Worm (Caenorhabditis elegans) whole organism, L2 larva: ENCODE results near the gene sng-1.

Experiments used
- F13H6.1 ChIP-seq: sonication (generic microtip); optimal IDR thresholded peaks from 2 replicates; lab custom pipeline; 2016; ENCODE audit warnings: missing genetic modification characterization, missing compliant biosample characterization
- ama-1 ChIP-seq: fragments of 150-350 bp; optimal IDR thresholded peaks from 2 replicates; lab custom pipeline; 2018; ENCODE audit warnings: inconsistent platforms
- ceh-82 ChIP-seq: fragments of 150-350 bp; optimal IDR thresholded peaks from 2 replicates; lab custom pipeline; 2014; ENCODE audit warnings: missing biosample characterization, missing genetic modification characterization
- nhr-12 ChIP-seq: fragments of 150-350 bp; optimal IDR thresholded peaks from 2 replicates; lab custom pipeline; 2014; ENCODE audit warnings: missing biosample characterization, missing genetic modification characterization
- nhr-23 ChIP-seq: fragments of 150-350 bp; optimal IDR thresholded peaks from 2 replicates; lab custom pipeline; 2014; ENCODE audit warnings: missing biosample characterization, missing genetic modification reagents, missing genetic modification characterization
- nhr-25 ChIP-seq: fragments of 150-350 bp; sonication (generic microtip); optimal IDR thresholded peaks from 3 replicates; lab custom pipeline; 2014; ENCODE audit warnings: missing biosample characterization, missing genetic modification characterization
- nhr-77 ChIP-seq: fragments of 150-350 bp; optimal IDR thresholded peaks from 2 replicates; lab custom pipeline; 2014; ENCODE audit warnings: missing biosample characterization, missing genetic modification characterization
- skn-1 ChIP-seq: sonication (generic microtip); optimal IDR thresholded peaks from 2 replicates; lab custom pipeline; 2017; ENCODE audit warnings: missing biosample characterization, missing genetic modification characterization
- snpc-4 ChIP-seq: fragments of 150-350 bp; optimal IDR thresholded peaks from 2 replicates; lab custom pipeline; 2014; ENCODE audit warnings: missing biosample characterization, missing genetic modification characterization
- unc-55 ChIP-seq: fragments of 150-350 bp; sonication (generic microtip); optimal IDR thresholded peaks from 3 replicates; lab custom pipeline; 2014; ENCODE audit warnings: missing biosample characterization, missing genetic modification reagents, missing genetic modification characterization
- ztf-11 ChIP-seq: sonication (generic microtip); optimal IDR thresholded peaks from 2 replicates; lab custom pipeline; 2017; ENCODE audit warnings: missing biosample characterization, missing genetic modification characterization

ce11 chrX:7298652-7299051 is 28.7 kb upstream of the sng-1 start, which contains the start of gene K03A1.4:
- TF ChIP-seq ceh-82 (tag; lab: Kevin White, UChicago) (no peak), snpc-4 (tag; lab: Kevin White, UChicago) (no peak), nhr-25 (tag; lab: Kevin White, UChicago) (no peak), ztf-11 (tag; lab: Kevin White, UChicago) (no peak), ama-1 (lab: Kevin White, UChicago) (no peak), skn-1 (tag; lab: Kevin White, UChicago) (no peak), nhr-12 (tag; lab: Kevin White, UChicago) (no peak), F13H6.1 (no peak), nhr-23 (tag; lab: Kevin White, UChicago) (no peak), unc-55 (GFP tag; lab: Kevin White, UChicago) (no peak), nhr-77 (tag; lab: Kevin White, UChicago) (no peak)
